Worm (Caenorhabditis elegans) whole organism, late embryonic: Measurements from ENCODE around the gene zfp-3.

Source experiments
- C08G9.2 ChIP-seq: sonication (generic microtip); optimal IDR thresholded peaks from 2 replicates; lab custom pipeline; 2016; ENCODE audit warnings: mild to moderate bottlenecking, missing genetic modification characterization, moderate library complexity, missing compliant biosample characterization
- F13H6.1 ChIP-seq: sonication (generic microtip); optimal IDR thresholded peaks from 2 replicates; lab custom pipeline; 2016; ENCODE audit warnings: missing genetic modification characterization, missing compliant biosample characterization
- Y22D7AL.16 ChIP-seq: sonication (generic microtip); optimal IDR thresholded peaks from 2 replicates; lab custom pipeline; 2016; ENCODE audit warnings: missing genetic modification characterization, missing compliant biosample characterization
- ahr-1 ChIP-seq: sonication (generic microtip); optimal IDR thresholded peaks from 2 replicates; lab custom pipeline; 2016; ENCODE audit warnings: missing genetic modification characterization, missing compliant biosample characterization
- ceh-18 ChIP-seq: sonication (generic microtip); optimal IDR thresholded peaks from 2 replicates; lab custom pipeline; 2016; ENCODE audit warnings: missing genetic modification characterization, missing compliant biosample characterization
- ceh-2 ChIP-seq: sonication (generic microtip); optimal IDR thresholded peaks from 2 replicates; lab custom pipeline; 2016; ENCODE audit warnings: missing genotype, missing genetic modification characterization, missing compliant biosample characterization
- ceh-24 ChIP-seq: sonication (generic microtip); optimal IDR thresholded peaks from 2 replicates; lab custom pipeline; 2016; ENCODE audit warnings: mild to moderate bottlenecking, missing genetic modification characterization, missing compliant biosample characterization
- ceh-30 ChIP-seq: fragments of 150-350 bp; optimal IDR thresholded peaks from 2 replicates; lab custom pipeline; 2014; ENCODE audit warnings: missing biosample characterization, missing genetic modification characterization
- ceh-34 ChIP-seq: sonication (generic microtip); optimal IDR thresholded peaks from 2 replicates; lab custom pipeline; 2016; ENCODE audit warnings: mild to moderate bottlenecking, missing genetic modification characterization, missing compliant biosample characterization
- ceh-45 ChIP-seq: fragments of 200-800 bp; sonication (Bioruptor generic); IDR thresholded peaks from 2 replicates; pipeline ENCODE4 v1.3.6; 2022; ENCODE audit warnings: missing genetic modification reagents, missing genetic modification characterization, missing compliant biosample characterization
- che-1 ChIP-seq: sonication (generic microtip); optimal IDR thresholded peaks from 2 replicates; lab custom pipeline; 2016; ENCODE audit warnings: mild to moderate bottlenecking, missing genetic modification characterization, missing compliant biosample characterization
- dmd-4 ChIP-seq: sonication (generic microtip); optimal IDR thresholded peaks from 2 replicates; lab custom pipeline; 2016; ENCODE audit warnings: borderline replicate concordance, missing genetic modification characterization, missing compliant biosample characterization
- ets-4 ChIP-seq: sonication (generic microtip); optimal IDR thresholded peaks from 2 replicates; lab custom pipeline; 2016; ENCODE audit warnings: missing genetic modification characterization, missing compliant biosample characterization
- fkh-10 ChIP-seq: fragments of 150-350 bp; optimal IDR thresholded peaks from 2 replicates; lab custom pipeline; 2014; ENCODE audit warnings: missing biosample characterization, missing genetic modification reagents, missing genetic modification characterization
- gmeb-2 ChIP-seq: sonication (generic microtip); optimal IDR thresholded peaks from 2 replicates; lab custom pipeline; 2016; ENCODE audit warnings: missing genetic modification characterization, inconsistent platforms, missing compliant biosample characterization
- hlh-15 ChIP-seq: sonication (generic microtip); optimal IDR thresholded peaks from 2 replicates; lab custom pipeline; 2016; ENCODE audit warnings: missing genetic modification characterization, missing compliant biosample characterization
- hlh-30 ChIP-seq: sonication (generic microtip); optimal IDR thresholded peaks from 2 replicates; lab custom pipeline; 2017; ENCODE audit warnings: antibody characterized with exemption, missing genetic modification characterization, missing compliant biosample characterization; ENCODE audit not compliant: insufficient read depth
- hlh-6 ChIP-seq: sonication (generic microtip); optimal IDR thresholded peaks from 2 replicates; lab custom pipeline; 2016; ENCODE audit warnings: missing genotype, missing genetic modification characterization, missing compliant biosample characterization
- hlh-8 ChIP-seq: sonication (generic microtip); optimal IDR thresholded peaks from 2 replicates; lab custom pipeline; 2016; ENCODE audit warnings: missing genotype, missing genetic modification characterization, missing compliant biosample characterization
- lim-6 ChIP-seq: sonication (generic microtip); optimal IDR thresholded peaks from 2 replicates; lab custom pipeline; 2016; ENCODE audit warnings: missing genetic modification characterization, missing compliant biosample characterization
- lin-11 ChIP-seq: fragments of 200-800 bp; sonication (Bioruptor generic); optimal IDR thresholded peaks from 2 replicates; lab custom pipeline; 2018; ENCODE audit warnings: mild to moderate bottlenecking, missing genetic modification characterization, missing compliant biosample characterization
- madf-2 ChIP-seq: sonication (generic microtip); optimal IDR thresholded peaks from 2 replicates; lab custom pipeline; 2017; ENCODE audit warnings: missing genetic modification characterization, missing compliant biosample characterization
- nfya-1 ChIP-seq: sonication (generic microtip); optimal IDR thresholded peaks from 2 replicates; lab custom pipeline; 2017; ENCODE audit warnings: missing genetic modification characterization, mild to moderate bottlenecking, missing compliant biosample characterization, antibody characterized with exemption, moderate library complexity
- npax-4 ChIP-seq: sonication (generic microtip); optimal IDR thresholded peaks from 2 replicates; lab custom pipeline; 2016; ENCODE audit warnings: missing genetic modification characterization, missing compliant biosample characterization
- pag-3 ChIP-seq: sonication (generic microtip); optimal IDR thresholded peaks from 2 replicates; lab custom pipeline; 2016; ENCODE audit warnings: missing compliant biosample characterization, missing genetic modification characterization, borderline replicate concordance
- pax-1 ChIP-seq: fragments of 150-350 bp; optimal IDR thresholded peaks from 2 replicates; lab custom pipeline; 2014; ENCODE audit warnings: missing biosample characterization, missing genetic modification characterization
- pha-2 ChIP-seq: sonication (generic microtip); optimal IDR thresholded peaks from 2 replicates; lab custom pipeline; 2017; ENCODE audit warnings: mild to moderate bottlenecking, missing genetic modification characterization, missing compliant biosample characterization
- pha-4 ChIP-seq: fragments of 150-350 bp; optimal IDR thresholded peaks from 2 replicates; lab custom pipeline; 2018; ENCODE audit warnings: missing biosample characterization, missing genetic modification reagents, missing genetic modification characterization
- ref-2 ChIP-seq: sonication (generic microtip); optimal IDR thresholded peaks from 2 replicates; lab custom pipeline; 2016; ENCODE audit warnings: missing genetic modification characterization, missing compliant biosample characterization
- sdc-2 ChIP-seq: sonication (generic microtip); optimal IDR thresholded peaks from 2 replicates; lab custom pipeline; 2016; ENCODE audit warnings: missing genotype, missing genetic modification characterization, missing compliant biosample characterization
- sox-4 ChIP-seq: sonication (generic microtip); optimal IDR thresholded peaks from 2 replicates; lab custom pipeline; 2017; ENCODE audit warnings: mild to moderate bottlenecking, missing genetic modification characterization, inconsistent platforms, missing compliant biosample characterization
- tbx-2 ChIP-seq: sonication (generic microtip); optimal IDR thresholded peaks from 2 replicates; lab custom pipeline; 2016; ENCODE audit warnings: missing genetic modification characterization, missing compliant biosample characterization
- ttx-3 ChIP-seq: sonication (generic microtip); optimal IDR thresholded peaks from 2 replicates; lab custom pipeline; 2016; ENCODE audit warnings: missing genetic modification reagents, missing genetic modification characterization, missing compliant biosample characterization
- unc-42 ChIP-seq: sonication (generic microtip); optimal IDR thresholded peaks from 2 replicates; lab custom pipeline; 2016; ENCODE audit warnings: missing genotype, missing genetic modification characterization, missing compliant biosample characterization
- unc-86 ChIP-seq: sonication (generic microtip); optimal IDR thresholded peaks from 2 replicates; lab custom pipeline; 2016; ENCODE audit warnings: missing genetic modification characterization, missing compliant biosample characterization
- zip-5 ChIP-seq: sonication (generic microtip); optimal IDR thresholded peaks from 2 replicates; lab custom pipeline; 2016; ENCODE audit warnings: missing genetic modification characterization, missing compliant biosample characterization

Gene zfp-3

ce11 chrX:1416776-1417354 is 29.6 kb downstream of the zfp-3 start, which contains the start of the genes F19G12.4 and F19G12.8:
Gene F19G12.4, plus strand, starts transcription at chrX:1417304.
Gene F19G12.8, plus strand, starts transcription at chrX:1417320.
- no peak for TF ChIP-seq C08G9.2
- TF ChIP-seq madf-2, result no peak
- TF ChIP-seq zip-5, result no peak
- TF ChIP-seq ahr-1 (tag; lab: Kevin White, UChicago), result no peak
- no peak for TF ChIP-seq ceh-2 (tag; lab: Kevin White, UChicago)
- no peak for TF ChIP-seq npax-4
- TF ChIP-seq ttx-3 (tag; lab: Kevin White, UChicago), result no peak
- no peak for TF ChIP-seq ceh-18 (tag; lab: Kevin White, UChicago)
- TF ChIP-seq sox-4 (tag; lab: Kevin White, UChicago), result no peak
- no peak for TF ChIP-seq ets-4 (tag; lab: Kevin White, UChicago)

ce11 chrX:1412844-1413243 is 33.6 kb downstream of the zfp-3 start, which contains the start of gene srh-19:
Gene srh-19, plus strand, starts transcription at chrX:1413144.
- TF ChIP-seq ceh-24 (tag; lab: Kevin White, UChicago), result no peak
- TF ChIP-seq ttx-3 (tag; lab: Kevin White, UChicago), result no peak
- no peak for TF ChIP-seq ets-4 (tag; lab: Kevin White, UChicago)
- no peak for TF ChIP-seq che-1 (tag; lab: Kevin White, UChicago)
- TF ChIP-seq F13H6.1 (tag; lab: Kevin White, UChicago), result no peak
- TF ChIP-seq fkh-10 (GFP tag; lab: Kevin White, UChicago), result no peak
- no peak for TF ChIP-seq ceh-34 (tag; lab: Kevin White, UChicago)
- TF ChIP-seq hlh-15 (tag; lab: Kevin White, UChicago), result no peak
- no peak for TF ChIP-seq pax-1
- TF ChIP-seq sox-4 (tag; lab: Kevin White, UChicago), result no peak

DNA sequence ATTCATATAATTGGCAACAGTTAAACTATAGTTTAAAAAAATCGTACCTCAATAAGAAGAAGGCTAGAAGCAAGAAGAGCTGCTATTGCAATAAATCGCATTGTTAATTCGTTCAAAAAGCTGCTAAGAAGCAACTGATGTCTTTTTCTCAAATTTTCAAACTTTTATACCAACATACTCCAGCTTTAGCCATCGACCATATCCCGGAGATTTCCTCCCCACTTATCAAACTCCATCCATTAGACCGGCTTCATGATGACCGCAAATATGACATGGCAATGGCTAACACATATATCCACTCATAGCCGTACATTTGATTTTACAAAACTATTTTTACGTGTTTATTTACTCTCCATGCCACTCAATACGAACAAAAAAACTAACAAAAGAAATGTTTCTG is 35.9 kb downstream of the zfp-3 start, which contains the start of gene abu-2:
Gene abu-2, minus strand, starts transcription at position 101 of the 400 bp plus-strand sequence.
- TF ChIP-seq sdc-2 (tag; lab: Kevin White, UChicago) (no peak), ref-2 (tag; lab: Kevin White, UChicago) (no peak), ceh-45 (GFP tag; lab: Robert Waterston, UW) (no peak), gmeb-2 (tag; lab: Kevin White, UChicago) (no peak), hlh-30 (tag; lab: Kevin White, UChicago) (no peak), nfya-1 (no peak), lim-6 (tag; lab: Kevin White, UChicago) (no peak), dmd-4 (tag; lab: Kevin White, UChicago) (no peak), pag-3 (no peak), hlh-8 (tag; lab: Kevin White, UChicago) (no peak), hlh-15 (tag; lab: Kevin White, UChicago) (no peak), npax-4 (no peak), unc-42 (tag; lab: Kevin White, UChicago) (no peak), ceh-30 (tag; lab: Kevin White, UChicago) (no peak), pha-2 (tag; lab: Kevin White, UChicago) (no peak), hlh-6 (no peak)

- TF ChIP-seq unc-42 (tag; lab: Kevin White, UChicago) (no peak), zip-5 (no peak), tbx-2 (tag; lab: Kevin White, UChicago) (no peak), Y22D7AL.16 (tag; lab: Kevin White, UChicago) (no peak), gmeb-2 (tag; lab: Kevin White, UChicago) (no peak), ttx-3 (tag; lab: Kevin White, UChicago) (no peak), unc-86 (no peak), pha-4 (tag; lab: Kevin White, UChicago) (no peak), F13H6.1 (tag; lab: Kevin White, UChicago) (no peak), ceh-34 (tag; lab: Kevin White, UChicago) (no peak), ets-4 (tag; lab: Kevin White, UChicago) (no peak), lin-11 (tag; lab: Kevin White, UChicago) (no peak)
- TF ChIP-seq, all 69 proteins: peak for 0
Observed at ce11 chrX:1409224-1409623, 37.2 kb downstream of the zfp-3 start.
